Worm (Caenorhabditis elegans) whole organism, late embryonic: ENCODE measurements around the gene irld-65.

Experiments used
- ceh-45 ChIP-seq: fragments of 200-800 bp; sonication (Bioruptor generic); IDR thresholded peaks from 2 replicates; pipeline ENCODE4 v1.3.6; 2022; ENCODE audit warnings: missing genetic modification reagents, missing genetic modification characterization, missing compliant biosample characterization
- hlh-8 ChIP-seq: sonication (generic microtip); optimal IDR thresholded peaks from 2 replicates; lab custom pipeline; 2016; ENCODE audit warnings: missing genotype, missing genetic modification characterization, missing compliant biosample characterization
- pha-4 ChIP-seq: fragments of 150-350 bp; optimal IDR thresholded peaks from 2 replicates; lab custom pipeline; 2018; ENCODE audit warnings: missing biosample characterization, missing genetic modification reagents, missing genetic modification characterization
- unc-86 ChIP-seq: sonication (generic microtip); optimal IDR thresholded peaks from 2 replicates; lab custom pipeline; 2016; ENCODE audit warnings: missing genetic modification characterization, missing compliant biosample characterization

- TF ChIP-seq hlh-8 (tag; lab: Kevin White, UChicago) (no peak), unc-86 (tag; lab: Kevin White, UChicago) (no peak), ceh-45 (GFP tag; lab: Robert Waterston, UW) (no peak), pha-4 (tag; lab: Kevin White, UChicago) (no peak)
Observed at ce11 chrII:2885518-2886449, 52.0 kb downstream of the irld-65 start.
